Fruit fly (Drosophila melanogaster): ENCODE measurements around the gene NP15.6.

NP15.6 gene

DNA sequence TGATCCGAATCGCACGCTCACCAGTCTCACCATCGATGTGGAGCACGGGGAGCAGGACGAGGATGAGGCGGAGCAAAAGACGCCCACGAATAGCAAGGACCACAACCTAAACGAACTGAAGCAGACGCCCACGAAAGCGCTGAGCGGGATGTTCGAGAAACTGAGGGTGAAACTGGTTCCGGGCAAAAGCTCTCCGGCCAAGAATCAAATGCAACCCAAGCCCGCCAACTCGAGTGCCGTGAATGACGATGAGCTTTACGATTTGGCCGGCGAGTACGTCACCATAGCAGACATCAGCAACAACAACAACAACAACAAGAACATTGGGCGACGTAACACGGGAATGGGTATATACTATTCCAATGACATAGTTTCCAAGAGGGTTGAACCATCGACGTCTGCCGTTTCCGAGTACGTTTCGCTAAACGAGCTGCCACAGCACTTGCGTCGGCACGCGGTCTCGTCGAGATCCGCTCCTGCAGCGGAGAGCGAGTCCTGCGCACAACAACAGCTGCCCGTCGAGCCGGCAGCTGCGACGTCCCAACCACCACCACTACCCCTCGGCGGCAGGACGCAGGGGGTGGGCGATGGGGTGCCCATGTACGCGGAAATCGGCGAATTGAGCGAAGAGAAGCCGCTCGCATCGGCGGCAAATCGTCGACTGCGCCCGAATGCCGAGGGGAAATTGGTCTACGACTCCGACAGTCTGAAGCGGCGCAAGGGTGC lies 9.7 kb upstream of the NP15.6 start (continued):
- TF ChIP-seq Deaf1 (tag; optimal IDR thresholded peaks at IDR 0.05) = peak; percentile 97
- no peak for TF ChIP-seq CG18476 (GFP tag; optimal IDR thresholded peaks at IDR 0.05)
- TF ChIP-seq CG15514 (GFP tag; optimal IDR thresholded peaks at IDR 0.05) = peak; percentile 98
- peak; percentile 18; the same call in 1 of the 2 replicates for TF ChIP-seq CG32532 (GFP tag; IDR thresholded peaks at IDR 0.05)
- TF ChIP-seq ci (GFP tag; IDR thresholded peaks at IDR 0.05) = 0 out of 3 replicates have a peak, but pooled peaks have one; percentile 31
- peak; percentile 41; the same call in 1 of the 4 replicates for TF ChIP-seq Dll (GFP tag; IDR thresholded peaks at IDR 0.05; ENCODE audit: partially characterized antibody)
- peak; percentile 61 for TF ChIP-seq Med (GFP tag)
- TF ChIP-seq Nf-YC (tag; optimal IDR thresholded peaks at IDR 0.05) = peak; percentile 44
- TF ChIP-seq Hr51 (GFP tag; optimal IDR thresholded peaks at IDR 0.05) = peak in 1 of 2 experiments; percentile 54
- TF ChIP-seq scrt (GFP tag; optimal IDR thresholded peaks at IDR 0.05) = peak; percentile 7
- TF ChIP-seq pb (GFP tag; optimal IDR thresholded peaks at IDR 0.05) = no peak
- peak; percentile 75 for TF ChIP-seq Adf1 (GFP tag; IDR thresholded peaks at IDR 0.05)
- peak; percentile 47 for TF ChIP-seq Rfx (GFP tag; IDR thresholded peaks at IDR 0.05)
- 0 out of 2 replicates have a peak, but pooled peaks have one; percentile 15 for TF ChIP-seq CG4404 (GFP tag; IDR thresholded peaks at IDR 0.05)
- peak; percentile 49 for TF ChIP-seq Dp (GFP tag; optimal IDR thresholded peaks at IDR 0.05)
- TF ChIP-seq CG12155 (GFP tag; optimal IDR thresholded peaks at IDR 0.05) = peak; percentile 25
- peak; percentile 19 for TF ChIP-seq da (GFP tag; optimal IDR thresholded peaks at IDR 0.05)
- peak; percentile 80 for TF ChIP-seq pros (GFP tag; optimal IDR thresholded peaks at IDR 0.05)
- TF ChIP-seq slou (GFP tag; optimal IDR thresholded peaks at IDR 0.05) = no peak
- TF ChIP-seq CG13123 (GFP tag; optimal IDR thresholded peaks at IDR 0.05) = no peak
- TF ChIP-seq CG4360 (GFP tag; IDR thresholded peaks at IDR 0.05) = peak; percentile 87
- TF ChIP-seq CG7271 (tag; optimal IDR thresholded peaks at IDR 0.05) = no peak
- no peak for TF ChIP-seq gsb-n (tag; optimal IDR thresholded peaks at IDR 0.05)
- no peak for TF ChIP-seq BEAF-32 (GFP tag; optimal IDR thresholded peaks at IDR 0.05)
- TF ChIP-seq Gug (GFP tag; IDR thresholded peaks at IDR 0.05) = no peak
- no peak for TF ChIP-seq danr (GFP tag; IDR thresholded peaks at IDR 0.05)
- peak; percentile 18 for TF ChIP-seq CG2116 (GFP tag; optimal IDR thresholded peaks at IDR 0.05)
- peak; percentile 10 for TF ChIP-seq Fer1 (GFP tag; optimal IDR thresholded peaks at IDR 0.05)
- TF ChIP-seq E2f2 (GFP tag; IDR thresholded peaks at IDR 0.05) = peak; percentile 64
- no peak for TF ChIP-seq CG10321 (GFP tag; IDR thresholded peaks at IDR 0.05)
- no peak for TF ChIP-seq CG9932 (GFP tag; IDR thresholded peaks at IDR 0.05)
- peak; percentile 3 for TF ChIP-seq CG10543 (GFP tag; optimal IDR thresholded peaks at IDR 0.05)
- TF ChIP-seq CG9437 (GFP tag; optimal IDR thresholded peaks at IDR 0.05) = peak; percentile 84
- peak; percentile 53; the same call in 1 of the 3 replicates for TF ChIP-seq ase (GFP tag; IDR thresholded peaks at IDR 0.05)

DNA sequence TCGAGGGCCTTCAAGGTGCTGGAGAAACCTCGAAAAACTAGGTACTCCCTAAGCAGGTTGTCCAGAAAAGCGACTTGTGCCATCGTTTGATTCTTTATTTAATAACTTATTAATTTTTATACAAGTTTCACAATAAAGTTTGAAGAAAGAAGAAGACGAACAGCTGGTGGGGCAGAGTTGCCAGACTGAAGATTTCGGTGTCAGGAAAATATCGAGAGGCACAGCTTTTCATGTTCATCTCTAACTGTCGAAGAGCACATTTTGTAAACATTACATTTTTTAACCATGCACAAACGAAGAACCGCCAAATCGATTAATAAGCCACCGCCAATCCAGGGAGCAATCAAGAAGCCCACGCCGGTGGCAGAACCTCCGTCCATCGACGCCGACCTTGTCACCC lies 3.3 kb upstream of the NP15.6 start, which contains the start of the genes CG6005 and CG14286:
Gene CG6005 (minus strand): TSS at position 169 of the 400 bp plus-strand sequence.
Gene CG14286 (plus strand): TSS at position 231 of the 400 bp plus-strand sequence.
- TF ChIP-seq Dek (tag; optimal IDR thresholded peaks at IDR 0.05) (peak; percentile 19), CG6175 (GFP tag; IDR thresholded peaks at IDR 0.05) (peak; percentile 64; the same call in 2 of the 3 replicates), bigmax (GFP tag; optimal IDR thresholded peaks at IDR 0.05) (no peak), CG1602 (GFP tag; optimal IDR thresholded peaks at IDR 0.05) (peak; percentile 47), CG34376 (GFP tag; optimal IDR thresholded peaks at IDR 0.05) (peak; percentile 17), Vsx1 (GFP tag; optimal IDR thresholded peaks at IDR 0.05) (no peak), kni (GFP tag; optimal IDR thresholded peaks at IDR 0.05) (no peak), salm (tag; optimal IDR thresholded peaks at IDR 0.05) (no peak), CG11504 (tag; optimal IDR thresholded peaks at IDR 0.05) (peak; percentile 46), gsb (GFP tag; IDR thresholded peaks at IDR 0.05) (0 out of 2 replicates have a peak, but pooled peaks have one; percentile 27), CG8478 (optimal IDR thresholded peaks at IDR 0.05) (no peak), Chrac-16 (GFP tag; optimal IDR thresholded peaks at IDR 0.05) (peak; percentile 67), h (optimal IDR thresholded peaks at IDR 0.05) (no peak), CG18011 (GFP tag; optimal IDR thresholded peaks at IDR 0.05) (peak; percentile 40), CG13424 (tag; optimal IDR thresholded peaks at IDR 0.05) (peak; percentile 67), CG18764 (GFP tag; optimal IDR thresholded peaks at IDR 0.05) (peak; percentile 4), CG5180 (GFP tag; optimal IDR thresholded peaks at IDR 0.05) (no peak), Adf1 (GFP tag; IDR thresholded peaks at IDR 0.05) (peak; percentile 28; the same call in 1 of the 2 replicates)

Data from whole organism, embryonic.